Fruit fly (Drosophila melanogaster): ENCODE results near the gene nero.
A peak's percentile ranks its signal among the peaks of the same experiment; 100 is the strongest.

DNA sequence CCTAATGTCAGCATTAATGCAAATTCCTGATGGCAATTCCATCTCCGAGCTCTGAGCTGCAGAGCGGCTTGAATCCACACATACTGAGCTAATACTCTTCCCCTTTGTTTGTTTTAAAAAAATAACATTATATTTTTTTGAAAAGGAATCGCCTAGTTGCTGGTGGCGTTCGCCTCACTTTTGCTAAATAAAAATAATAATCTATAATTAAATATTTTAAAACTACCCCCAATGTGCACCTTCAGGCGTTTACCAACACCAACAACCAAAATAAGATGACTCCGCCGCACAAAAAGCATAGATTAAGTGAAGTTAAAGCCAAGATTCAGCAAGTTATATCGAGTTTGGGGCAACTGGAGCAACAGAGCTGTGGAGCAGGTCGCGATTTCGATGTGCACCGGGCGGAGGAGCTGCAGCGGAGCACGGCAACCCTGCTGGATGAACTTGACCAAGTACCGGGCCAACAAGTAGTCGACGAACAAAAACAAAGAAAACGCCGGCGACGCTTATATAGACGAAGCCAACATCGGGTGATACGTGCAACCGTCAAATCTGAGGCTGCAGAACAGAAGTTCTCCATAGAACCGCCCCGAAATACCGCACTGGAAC lies 3.2 kb downstream of the nero start, which contains the start of gene CG1896:
- TF ChIP-seq Adf1 (GFP tag; IDR thresholded peaks at IDR 0.05) (no peak), CG4707 (GFP tag; optimal IDR thresholded peaks at IDR 0.05) (no peak), unc-4 (GFP tag; IDR thresholded peaks at IDR 0.05; ENCODE audit: partially characterized antibody) (no peak), lilli (GFP tag; optimal IDR thresholded peaks at IDR 0.05) (peak; percentile 40), dm (GFP tag; optimal IDR thresholded peaks at IDR 0.05) (no peak), CG17186 (GFP tag; optimal IDR thresholded peaks at IDR 0.05) (no peak), CG10654 (GFP tag; optimal IDR thresholded peaks at IDR 0.05) (peak; percentile 45), sc (optimal IDR thresholded peaks at IDR 0.05) (no peak), sc (GFP tag; optimal IDR thresholded peaks at IDR 0.05) (no peak), shn (GFP tag; optimal IDR thresholded peaks at IDR 0.05) (no peak), CG5245 (GFP tag; optimal IDR thresholded peaks at IDR 0.05) (no peak), Blimp-1 (GFP tag; optimal IDR thresholded peaks at IDR 0.05) (no peak)
